Fruit fly (Drosophila melanogaster): ENCODE results near the gene Reph.

The Reph gene

dm6 chr2L:3787028-3787427, 16.3 kb upstream of the Reph start, which contains the start of gene bark (continued):
- no peak for TF ChIP-seq D (optimal IDR thresholded peaks at IDR 0.05)
- TF ChIP-seq D (GFP tag; optimal IDR thresholded peaks at IDR 0.05) = no peak
- no peak for TF ChIP-seq CG10147 (GFP tag; optimal IDR thresholded peaks at IDR 0.05)
- TF ChIP-seq CG11247 (GFP tag; IDR thresholded peaks at IDR 0.05) = no peak
- TF ChIP-seq disco-r (GFP tag; optimal IDR thresholded peaks at IDR 0.05) = no peak
- TF ChIP-seq toy (GFP tag; IDR thresholded peaks at IDR 0.05) = no peak
- TF ChIP-seq CG17385 (GFP tag; optimal IDR thresholded peaks at IDR 0.05) = peak; percentile 27
- no peak for TF ChIP-seq ATbp (GFP tag; optimal IDR thresholded peaks at IDR 0.05)
- no peak for TF ChIP-seq ase (GFP tag; IDR thresholded peaks at IDR 0.05)
- TF ChIP-seq lab (GFP tag; optimal IDR thresholded peaks at IDR 0.05) = peak; percentile 41
- no peak for TF ChIP-seq HLH4C (GFP tag; IDR thresholded peaks at IDR 0.05; ENCODE audit: partially characterized antibody)
- TF ChIP-seq CG3163 (GFP tag; optimal IDR thresholded peaks at IDR 0.05) = no peak
- no peak for TF ChIP-seq gfzf (GFP tag; optimal IDR thresholded peaks at IDR 0.05)
- TF ChIP-seq so (GFP tag; IDR thresholded peaks at IDR 0.05) = peak; percentile 20; the same call in 1 of the 3 replicates
- TF ChIP-seq CG6813 (GFP tag; optimal IDR thresholded peaks at IDR 0.05) = peak; percentile 26
- TF ChIP-seq CG10543 (GFP tag; optimal IDR thresholded peaks at IDR 0.05) = peak; percentile 43
- TF ChIP-seq pros (GFP tag; optimal IDR thresholded peaks at IDR 0.05) = peak; percentile 61
- no peak for TF ChIP-seq gce (GFP tag; IDR thresholded peaks at IDR 0.05)
- TF ChIP-seq gro (GFP tag; optimal IDR thresholded peaks at IDR 0.05) = peak; percentile 18
- TF ChIP-seq bbx (GFP tag; IDR thresholded peaks at IDR 0.05; ENCODE audit: partially characterized antibody) = no peak; the same call in 1 of the 2 replicates
- peak; percentile 54; the same call in 2 of the 3 replicates for TF ChIP-seq Dbx (GFP tag; IDR thresholded peaks at IDR 0.05)
- TF ChIP-seq NC2β (GFP tag; optimal IDR thresholded peaks at IDR 0.05) = no peak
- TF ChIP-seq CG14860 (GFP tag; IDR thresholded peaks at IDR 0.05; ENCODE audit: partially characterized antibody) = no peak
- TF ChIP-seq CG8359 (GFP tag; optimal IDR thresholded peaks at IDR 0.05; ENCODE audit: borderline replicate concordance) = no peak
- TF ChIP-seq hkb (optimal IDR thresholded peaks at IDR 0.05) = no peak
- peak; percentile 42; the same call in 1 of the 2 replicates for TF ChIP-seq hkb (GFP tag; IDR thresholded peaks at IDR 0.05)
- TF ChIP-seq nau (GFP tag; optimal IDR thresholded peaks at IDR 0.05) = no peak
- TF ChIP-seq Sry-β (GFP tag; optimal IDR thresholded peaks at IDR 0.05) = no peak
- peak; percentile 60; the same call in 1 of the 3 replicates for TF ChIP-seq z (GFP tag; IDR thresholded peaks at IDR 0.05)
- TF ChIP-seq Xrp1 (GFP tag; IDR thresholded peaks at IDR 0.05) = peak; percentile 26; the same call in 1 of the 2 replicates
- peak; percentile 43 for TF ChIP-seq bigmax (GFP tag; optimal IDR thresholded peaks at IDR 0.05)
- TF ChIP-seq oc (tag; optimal IDR thresholded peaks at IDR 0.05) = peak; percentile 9
- no peak for TF ChIP-seq fd102C (GFP tag; optimal IDR thresholded peaks at IDR 0.05)
- TF ChIP-seq trh (GFP tag; optimal IDR thresholded peaks at IDR 0.05) = no peak
- TF ChIP-seq Opbp (GFP tag; IDR thresholded peaks at IDR 0.05; ENCODE audit: partially characterized antibody) = peak; percentile 27; the same call in 1 of the 3 replicates
- no peak for TF ChIP-seq CG18764 (GFP tag; optimal IDR thresholded peaks at IDR 0.05)
- TF ChIP-seq CG12236 (GFP tag; optimal IDR thresholded peaks at IDR 0.05) = no peak
- TF ChIP-seq Trl (optimal IDR thresholded peaks at IDR 0.05) = peak; percentile 80 to 91
- TF ChIP-seq Trl (GFP tag; optimal IDR thresholded peaks at IDR 0.05) = peak; percentile 67
- peak; percentile 38; the same call in 1 of the 2 replicates for TF ChIP-seq Bgb (GFP tag; IDR thresholded peaks at IDR 0.05; ENCODE audit: partially characterized antibody)
- no peak for TF ChIP-seq CG15073 (GFP tag; optimal IDR thresholded peaks at IDR 0.05)
- TF ChIP-seq salm (tag; optimal IDR thresholded peaks at IDR 0.05) = peak; percentile 32
- TF ChIP-seq nom (GFP tag; optimal IDR thresholded peaks at IDR 0.05) = peak; percentile 63
- peak; percentile 49 for TF ChIP-seq sob (GFP tag; IDR thresholded peaks at IDR 0.05)
